Fruit fly (Drosophila melanogaster) whole organism, embryonic: Measurements from ENCODE around the gene Mondo.

Source experiments
- B-H1 ChIP-seq: fragments of 200-800 bp; sonication (Bioruptor generic); IDR thresholded peaks from 3 replicates; pipeline ENCODE4 v1.3.6; 2022; ENCODE audit warnings: missing biosample characterization, missing genetic modification characterization
- B-H2 ChIP-seq: fragments of 200-800 bp; sonication (Bioruptor generic); optimal IDR thresholded peaks from 2 replicates; lab custom pipeline; 2018; ENCODE audit warnings: missing biosample characterization, mild to moderate bottlenecking, missing genetic modification characterization
- CG11723 ChIP-seq: fragments of 200-800 bp; sonication (Bioruptor generic); optimal IDR thresholded peaks from 2 replicates; lab custom pipeline; 2017; ENCODE audit warnings: missing biosample characterization, mild to moderate bottlenecking, missing genetic modification characterization
- CG12104 ChIP-seq: fragments of 200-800 bp; sonication (Bioruptor generic); optimal IDR thresholded peaks from 3 replicates; lab custom pipeline; 2016; ENCODE audit warnings: missing biosample characterization, missing genetic modification characterization
- CG16815 ChIP-seq: fragments of 200-800 bp; sonication (Bioruptor generic); optimal IDR thresholded peaks from 3 replicates; lab custom pipeline; 2017; ENCODE audit warnings: missing biosample characterization, mild to moderate bottlenecking, missing genetic modification characterization
- CG17328 ChIP-seq: fragments of 200-800 bp; sonication (Bioruptor generic); IDR thresholded peaks from 2 replicates; pipeline ENCODE4 v1.3.6; 2022; ENCODE audit warnings: missing biosample characterization, missing genetic modification characterization
- CG17568 ChIP-seq: fragments of 200-800 bp; sonication (Bioruptor generic); optimal IDR thresholded peaks from 2 replicates; lab custom pipeline; 2018; ENCODE audit warnings: missing biosample characterization, mild to moderate bottlenecking, missing genetic modification characterization, moderate library complexity
- CG2202 ChIP-seq: fragments of 200-800 bp; sonication (Bioruptor generic); optimal IDR thresholded peaks from 2 replicates; lab custom pipeline; 2018; ENCODE audit warnings: missing biosample characterization, mild to moderate bottlenecking, missing genetic modification characterization
- CG2875 ChIP-seq: fragments of 200-800 bp; sonication (Bioruptor generic); optimal IDR thresholded peaks from 2 replicates; lab custom pipeline; 2017; ENCODE audit warnings: missing biosample characterization, mild to moderate bottlenecking, missing genetic modification characterization, missing genetic modification reagents
- CG4360 ChIP-seq: fragments of 200-800 bp; sonication (Bioruptor generic); IDR thresholded peaks from 2 replicates; pipeline ENCODE4 v1.3.6; 2022; ENCODE audit warnings: missing biosample characterization, missing genetic modification characterization
- CG4424 ChIP-seq: fragments of 200-800 bp; sonication (Bioruptor generic); optimal IDR thresholded peaks from 3 replicates; lab custom pipeline; 2016; ENCODE audit warnings: missing biosample characterization, missing genetic modification characterization
- CG4617 ChIP-seq: fragments of 200-800 bp; sonication (Bioruptor generic); optimal IDR thresholded peaks from 3 replicates; lab custom pipeline; 2016; ENCODE audit warnings: missing biosample characterization, missing genetic modification characterization, borderline replicate concordance
- CG7745 ChIP-seq: fragments of 200-800 bp; sonication (Bioruptor generic); optimal IDR thresholded peaks from 2 replicates; lab custom pipeline; 2018; ENCODE audit warnings: missing biosample characterization, mild to moderate bottlenecking, missing genetic modification characterization, moderate library complexity
- CG8089 ChIP-seq: fragments of 200-800 bp; sonication (Bioruptor generic); optimal IDR thresholded peaks from 3 replicates; lab custom pipeline; 2016; ENCODE audit warnings: missing biosample characterization, missing genetic modification characterization
- CG9797 ChIP-seq: fragments of 200-800 bp; sonication (Bioruptor generic); optimal IDR thresholded peaks from 3 replicates; lab custom pipeline; 2018; ENCODE audit warnings: missing biosample characterization, mild to moderate bottlenecking, missing genetic modification characterization
- CG9932 ChIP-seq: fragments of 200-800 bp; sonication (Bioruptor generic); IDR thresholded peaks from 2 replicates; pipeline ENCODE4 v1.3.6; 2022; ENCODE audit warnings: missing biosample characterization, missing genetic modification characterization
- CHES-1-like ChIP-seq: fragments of 200-800 bp; sonication (Bioruptor generic); optimal IDR thresholded peaks from 2 replicates; lab custom pipeline; 2016; ENCODE audit warnings: missing biosample characterization, missing genetic modification characterization
- Doc3 ChIP-seq: fragments of 200-800 bp; sonication (Bioruptor generic); IDR thresholded peaks from 3 replicates; pipeline ENCODE4 v1.3.6; 2022; ENCODE audit warnings: missing biosample characterization, missing genetic modification characterization; ENCODE audit not compliant: partially characterized antibody
- H2.0 ChIP-seq: fragments of 200-800 bp; sonication (Bioruptor generic); IDR thresholded peaks from 2 replicates; pipeline ENCODE4 v1.3.6; 2022; ENCODE audit warnings: missing biosample characterization, missing genetic modification characterization
- Hmr ChIP-seq: fragments of 200-800 bp; sonication (Bioruptor generic); optimal IDR thresholded peaks from 3 replicates; lab custom pipeline; 2017; ENCODE audit warnings: mild to moderate bottlenecking, missing biosample characterization, missing genetic modification reagents, missing genetic modification characterization
- Hr51 ChIP-seq, 2 experiments: fragments of 200-800 bp; sonication (Bioruptor generic); optimal IDR thresholded peaks; 2 replicates in 1 of 2; 3 replicates in 1 of 2; lab custom pipeline; 2016 to 2018; ENCODE audit warnings: missing biosample characterization in 2 of 2, missing genetic modification characterization in 2 of 2, mild to moderate bottlenecking in 1 of 2, moderate library complexity in 1 of 2
- Lim3 ChIP-seq: fragments of 200-800 bp; sonication (Bioruptor generic); IDR thresholded peaks from 2 replicates; pipeline ENCODE4 v1.3.6; 2022; ENCODE audit warnings: missing biosample characterization, missing genetic modification characterization
- Poxn ChIP-seq: fragments of 200-800 bp; sonication (Bioruptor generic); IDR thresholded peaks from 2 replicates; pipeline ENCODE4 v1.3.6; 2022; ENCODE audit warnings: missing biosample characterization, missing genetic modification characterization
- Six4 ChIP-seq: fragments of 200-800 bp; sonication (Bioruptor generic); optimal IDR thresholded peaks from 2 replicates; lab custom pipeline; 2016; ENCODE audit warnings: missing biosample characterization, missing genetic modification characterization
- TFAM ChIP-seq: fragments of 200-800 bp; sonication (Bioruptor generic); optimal IDR thresholded peaks from 2 replicates; lab custom pipeline; 2017; ENCODE audit warnings: missing biosample characterization, missing genetic modification characterization, inconsistent platforms
- Usf ChIP-seq: fragments of 200-800 bp; sonication (Bioruptor generic); optimal IDR thresholded peaks from 2 replicates; lab custom pipeline; 2017; ENCODE audit warnings: missing genotype, missing biosample characterization, missing genetic modification characterization
- cato ChIP-seq: fragments of 200-800 bp; sonication (Bioruptor generic); optimal IDR thresholded peaks from 2 replicates; lab custom pipeline; 2016; ENCODE audit warnings: missing biosample characterization, missing genetic modification characterization, borderline replicate concordance
- chif ChIP-seq, 2 experiments: fragments of 200-800 bp; sonication (Bioruptor generic); optimal IDR thresholded peaks; 3 replicates each; lab custom pipeline; 2016; ENCODE audit warnings: missing biosample characterization in 2 of 2, missing genetic modification characterization in 2 of 2
- ems ChIP-seq: fragments of 200-800 bp; sonication (Bioruptor generic); optimal IDR thresholded peaks from 3 replicates; lab custom pipeline; 2016; ENCODE audit warnings: missing biosample characterization, missing genetic modification characterization
- ewg ChIP-seq: fragments of 200-800 bp; sonication (Bioruptor generic); optimal IDR thresholded peaks from 3 replicates; lab custom pipeline; 2017; ENCODE audit warnings: mild to moderate bottlenecking, missing biosample characterization, missing genetic modification reagents, missing genetic modification characterization
- fd102C ChIP-seq: fragments of 200-800 bp; sonication (Bioruptor generic); optimal IDR thresholded peaks from 2 replicates; lab custom pipeline; 2018; ENCODE audit warnings: missing biosample characterization, mild to moderate bottlenecking, missing genetic modification characterization, moderate library complexity
- fd96Cb ChIP-seq: fragments of 200-800 bp; sonication (Bioruptor generic); optimal IDR thresholded peaks from 2 replicates; lab custom pipeline; 2018; ENCODE audit warnings: missing biosample characterization, mild to moderate bottlenecking, missing genetic modification characterization, moderate library complexity
- h ChIP-seq: fragments of >200 bp; optimal IDR thresholded peaks from 2 replicates; lab custom pipeline; 2017
- inv ChIP-seq: fragments of 200-800 bp; sonication (Bioruptor generic); IDR thresholded peaks from 2 replicates; pipeline ENCODE4 v1.3.6; 2022; ENCODE audit warnings: missing biosample characterization, missing genetic modification characterization; ENCODE audit not compliant: partially characterized antibody
- jigr1 ChIP-seq: fragments of 200-800 bp; sonication (Bioruptor generic); IDR thresholded peaks from 3 replicates; pipeline ENCODE4 v1.3.6; 2022; ENCODE audit warnings: missing biosample characterization, missing genetic modification characterization
- kah ChIP-seq: fragments of 200-800 bp; sonication (Bioruptor generic); optimal IDR thresholded peaks from 2 replicates; lab custom pipeline; 2018; ENCODE audit warnings: missing biosample characterization, mild to moderate bottlenecking, missing genetic modification characterization
- lilli ChIP-seq: fragments of 200-800 bp; sonication (Bioruptor generic); optimal IDR thresholded peaks from 3 replicates; lab custom pipeline; 2016; ENCODE audit warnings: missing biosample characterization, missing genetic modification characterization
- lmd ChIP-seq: fragments of 200-800 bp; sonication (Bioruptor generic); IDR thresholded peaks from 2 replicates; pipeline ENCODE4 v1.3.6; 2022; ENCODE audit warnings: missing biosample characterization, missing genetic modification characterization
- lov ChIP-seq, 2 experiments: fragments of 200-800 bp in 1 of 2; fragments of >200 bp in 1 of 2; sonication (Bioruptor generic) in 1 of 2; IDR thresholded peaks in 1 of 2; optimal IDR thresholded peaks in 1 of 2; 2 replicates in 1 of 2; 3 replicates in 1 of 2; pipeline versions ENCODE4 v1.3.6 to Lab custom; 2017 to 2022; ENCODE audit warnings: missing biosample characterization in 1 of 2, missing genetic modification characterization in 1 of 2
- luna ChIP-seq: fragments of 200-800 bp; sonication (Bioruptor generic); optimal IDR thresholded peaks from 2 replicates; lab custom pipeline; 2016; ENCODE audit warnings: missing biosample characterization, missing genetic modification characterization
- mirr ChIP-seq: fragments of 200-800 bp; sonication (Bioruptor generic); optimal IDR thresholded peaks from 3 replicates; lab custom pipeline; 2018; ENCODE audit warnings: missing biosample characterization, mild to moderate bottlenecking, missing genetic modification characterization
- pho ChIP-seq: fragments of 200-800 bp; sonication (Bioruptor generic); optimal IDR thresholded peaks from 2 replicates; lab custom pipeline; 2016; ENCODE audit warnings: missing biosample characterization, missing genetic modification characterization
- pros ChIP-seq: fragments of 200-800 bp; sonication (Bioruptor generic); optimal IDR thresholded peaks from 3 replicates; lab custom pipeline; 2019; ENCODE audit warnings: missing biosample characterization, mild to moderate bottlenecking, missing genetic modification characterization, moderate library complexity
- pum ChIP-seq: fragments of 200-800 bp; sonication (Bioruptor generic); optimal IDR thresholded peaks from 2 replicates; lab custom pipeline; 2016; ENCODE audit warnings: missing biosample characterization, missing genetic modification characterization
- repo ChIP-seq: fragments of 200-800 bp; sonication (Bioruptor generic); optimal IDR thresholded peaks from 2 replicates; lab custom pipeline; 2016; ENCODE audit warnings: missing biosample characterization, missing genetic modification characterization
- ro ChIP-seq: fragments of 200-800 bp; sonication (Bioruptor generic); IDR thresholded peaks from 2 replicates; pipeline ENCODE4 v1.3.6; 2022; ENCODE audit warnings: missing biosample characterization, missing genetic modification characterization
- salm ChIP-seq: fragments of 200-800 bp; sonication (Bioruptor generic); optimal IDR thresholded peaks from 2 replicates; lab custom pipeline; 2018; ENCODE audit warnings: missing biosample characterization, mild to moderate bottlenecking, missing genetic modification characterization
- seq ChIP-seq: fragments of 200-800 bp; sonication (Bioruptor generic); IDR thresholded peaks from 2 replicates; pipeline ENCODE4 v1.3.6; 2022; ENCODE audit warnings: missing biosample characterization, missing genetic modification characterization
- shn ChIP-seq: fragments of 200-800 bp; sonication (Bioruptor generic); optimal IDR thresholded peaks from 3 replicates; lab custom pipeline; 2016; ENCODE audit warnings: missing biosample characterization, missing genetic modification characterization
- wdn ChIP-seq: fragments of 200-800 bp; sonication (Bioruptor generic); IDR thresholded peaks from 2 replicates; pipeline ENCODE4 v1.3.6; 2022; ENCODE audit warnings: missing biosample characterization, missing genetic modification characterization

The Mondo gene

dm6 chr2L:21237048-21237747, 72.7 kb downstream of the Mondo start, which contains the start of gene Hr39 (continued):
- TF ChIP-seq Six4 (GFP tag; lab: Kevin White, UChicago): no peak
- no peak for TF ChIP-seq lmd
- no peak for TF ChIP-seq wdn (GFP tag; lab: Robert Waterston, UW)
- TF ChIP-seq CG17328 (GFP tag; lab: Robert Waterston, UW): no peak
- TF ChIP-seq lov (optimal IDR thresholded peaks at IDR 0.05; lab: Kevin White, UChicago): no peak
- no peak for TF ChIP-seq lov (GFP tag; IDR thresholded peaks at IDR 0.05; lab: Robert Waterston, UW)
- TF ChIP-seq fd96Cb (tag; lab: Kevin White, UChicago): no peak
- peak; percentile 75 for TF ChIP-seq CG9797 (GFP tag; lab: Kevin White, UChicago)
- no peak for TF ChIP-seq CG7745 (tag; lab: Kevin White, UChicago)
- TF ChIP-seq ro (GFP tag; lab: Robert Waterston, UW): no peak
- TF ChIP-seq Hr51 (GFP tag; optimal IDR thresholded peaks at IDR 0.05; lab: Kevin White, UChicago): peak in 1 of 2 experiments; percentile 2
- no peak for TF ChIP-seq cato (GFP tag; lab: Kevin White, UChicago)
- TF ChIP-seq CG9932: no peak
- TF ChIP-seq CG11723 (GFP tag; lab: Kevin White, UChicago): peak; percentile 53
- TF ChIP-seq H2.0: no peak
- TF ChIP-seq mirr (GFP tag; lab: Kevin White, UChicago): peak; percentile 28
- TF ChIP-seq pum (GFP tag; lab: Kevin White, UChicago): peak; percentile 2
- TF ChIP-seq inv (GFP tag; lab: Robert Waterston, UW): no peak
- peak; percentile 42 for TF ChIP-seq CG17568 (GFP tag; lab: Kevin White, UChicago)
- no peak for TF ChIP-seq CG2202 (tag; lab: Kevin White, UChicago)
- TF ChIP-seq salm (tag; lab: Kevin White, UChicago): no peak
- peak; percentile 34 for TF ChIP-seq ewg (GFP tag; lab: Kevin White, UChicago)
- TF ChIP-seq repo (GFP tag; lab: Kevin White, UChicago): no peak
- TF ChIP-seq Lim3 (GFP tag; lab: Robert Waterston, UW): no peak
- TF ChIP-seq seq (GFP tag; lab: Robert Waterston, UW): no peak
- TF ChIP-seq TFAM: no peak
- TF ChIP-seq CG4424 (GFP tag; lab: Kevin White, UChicago): no peak
- no peak for TF ChIP-seq CG2875
- peak; percentile 30 for TF ChIP-seq luna (GFP tag; lab: Kevin White, UChicago)
- no peak for TF ChIP-seq ems (GFP tag; lab: Kevin White, UChicago)
- peak; percentile 50 for TF ChIP-seq Hmr (GFP tag; lab: Kevin White, UChicago)
- no peak for TF ChIP-seq B-H1 (GFP tag; lab: Robert Waterston, UW)
- TF ChIP-seq CG4360 (GFP tag; lab: Robert Waterston, UW): no peak
- peak; percentile 74 for TF ChIP-seq CHES-1-like (GFP tag; lab: Kevin White, UChicago)
- no peak for TF ChIP-seq Usf
- TF ChIP-seq pros (GFP tag; lab: Kevin White, UChicago): no peak
- peak; percentile 25 for TF ChIP-seq CG8089
- peak; percentile 39 for TF ChIP-seq kah (GFP tag; lab: Kevin White, UChicago)
- TF ChIP-seq lilli (GFP tag; lab: Kevin White, UChicago): peak; percentile 14
- TF ChIP-seq pho: peak; percentile 16
- TF ChIP-seq chif (GFP tag; optimal IDR thresholded peaks at IDR 0.05; lab: Kevin White, UChicago): peak in 1 of 2 experiments; percentile 38
- no peak for TF ChIP-seq jigr1 (GFP tag; lab: Robert Waterston, UW)
- peak; percentile 20 for TF ChIP-seq shn (GFP tag; lab: Kevin White, UChicago)
- TF ChIP-seq CG4617 (GFP tag; lab: Kevin White, UChicago): no peak
- TF ChIP-seq B-H2 (GFP tag; lab: Kevin White, UChicago): no peak
- TF ChIP-seq fd102C (GFP tag; lab: Kevin White, UChicago): no peak
- no peak for TF ChIP-seq CG16815
- no peak for TF ChIP-seq CG12104
- no peak for TF ChIP-seq Poxn
- no peak for TF ChIP-seq Doc3 (GFP tag; lab: Robert Waterston, UW)
- no peak for TF ChIP-seq h (lab: Kevin White, UChicago)
